Fruit fly (Drosophila melanogaster) whole organism, wandering third instar larva: Measurements from ENCODE around the gene Cenp-C.

Experiments used
- CG32264 ChIP-seq: fragments of 200-800 bp; sonication (Bioruptor generic); optimal IDR thresholded peaks from 2 replicates; lab custom pipeline; 2016; ENCODE audit warnings: missing biosample characterization, missing genetic modification characterization
- CrebA ChIP-seq: fragments of 200-800 bp; sonication (Bioruptor generic); optimal IDR thresholded peaks from 2 replicates; lab custom pipeline; 2016; ENCODE audit warnings: missing biosample characterization, mild to moderate bottlenecking, missing genetic modification characterization, borderline replicate concordance
- Dif ChIP-seq: fragments of 200-275, 200-300 bp; sonication (Bioruptor generic); optimal IDR thresholded peaks from 2 replicates; lab custom pipeline; 2018; ENCODE audit warnings: missing biosample characterization, missing genetic modification characterization; ENCODE audit not compliant: partially characterized antibody
- Hr78 ChIP-seq: fragments of >200 bp; optimal IDR thresholded peaks from 2 replicates; lab custom pipeline; 2017; ENCODE audit warnings: missing biosample characterization, missing genetic modification characterization
- Sp1 ChIP-seq: fragments of 200-800 bp; sonication (Bioruptor generic); optimal IDR thresholded peaks from 3 replicates; lab custom pipeline; 2019; ENCODE audit warnings: missing biosample characterization, mild to moderate bottlenecking, missing genetic modification characterization, moderate library complexity
- br ChIP-seq: fragments of 200-800 bp; sonication (Bioruptor generic); optimal IDR thresholded peaks from 2 replicates; lab custom pipeline; 2016; ENCODE audit warnings: missing biosample characterization, missing genetic modification characterization
- dmrt93B ChIP-seq: fragments of 200-800 bp; sonication (Bioruptor generic); optimal IDR thresholded peaks from 2 replicates; lab custom pipeline; 2018; ENCODE audit warnings: missing biosample characterization, mild to moderate bottlenecking, missing genetic modification characterization
- ey ChIP-seq: fragments of 200-800 bp; sonication (Bioruptor generic); optimal IDR thresholded peaks from 2 replicates; lab custom pipeline; 2016; ENCODE audit warnings: missing biosample characterization, missing genetic modification characterization
- fru ChIP-seq: fragments of 200-800 bp; sonication (Bioruptor generic); optimal IDR thresholded peaks from 3 replicates; lab custom pipeline; 2016; ENCODE audit warnings: missing biosample characterization, mild to moderate bottlenecking, missing genetic modification characterization
- h ChIP-seq: fragments of 200-800 bp; sonication (Bioruptor generic); optimal IDR thresholded peaks from 3 replicates; lab custom pipeline; 2016; ENCODE audit warnings: missing biosample characterization, mild to moderate bottlenecking, missing genetic modification characterization
- psq ChIP-seq: fragments of 200-800 bp; sonication (Bioruptor generic); optimal IDR thresholded peaks from 3 replicates; lab custom pipeline; 2017; ENCODE audit warnings: missing biosample characterization, mild to moderate bottlenecking, missing genetic modification characterization, moderate library complexity
- sage ChIP-seq: fragments of 200-800 bp; sonication (Bioruptor generic); optimal IDR thresholded peaks from 2 replicates; lab custom pipeline; 2016; ENCODE audit warnings: missing biosample characterization, mild to moderate bottlenecking, missing genetic modification characterization
- tai ChIP-seq: sonication (Bioruptor generic); optimal IDR thresholded peaks from 2 replicates; lab custom pipeline; 2016; ENCODE audit warnings: missing biosample characterization, missing genetic modification characterization
- usp ChIP-seq: fragments of >200 bp; optimal IDR thresholded peaks from 2 replicates; lab custom pipeline; 2017; ENCODE audit warnings: missing biosample characterization, missing genetic modification characterization

DNA sequence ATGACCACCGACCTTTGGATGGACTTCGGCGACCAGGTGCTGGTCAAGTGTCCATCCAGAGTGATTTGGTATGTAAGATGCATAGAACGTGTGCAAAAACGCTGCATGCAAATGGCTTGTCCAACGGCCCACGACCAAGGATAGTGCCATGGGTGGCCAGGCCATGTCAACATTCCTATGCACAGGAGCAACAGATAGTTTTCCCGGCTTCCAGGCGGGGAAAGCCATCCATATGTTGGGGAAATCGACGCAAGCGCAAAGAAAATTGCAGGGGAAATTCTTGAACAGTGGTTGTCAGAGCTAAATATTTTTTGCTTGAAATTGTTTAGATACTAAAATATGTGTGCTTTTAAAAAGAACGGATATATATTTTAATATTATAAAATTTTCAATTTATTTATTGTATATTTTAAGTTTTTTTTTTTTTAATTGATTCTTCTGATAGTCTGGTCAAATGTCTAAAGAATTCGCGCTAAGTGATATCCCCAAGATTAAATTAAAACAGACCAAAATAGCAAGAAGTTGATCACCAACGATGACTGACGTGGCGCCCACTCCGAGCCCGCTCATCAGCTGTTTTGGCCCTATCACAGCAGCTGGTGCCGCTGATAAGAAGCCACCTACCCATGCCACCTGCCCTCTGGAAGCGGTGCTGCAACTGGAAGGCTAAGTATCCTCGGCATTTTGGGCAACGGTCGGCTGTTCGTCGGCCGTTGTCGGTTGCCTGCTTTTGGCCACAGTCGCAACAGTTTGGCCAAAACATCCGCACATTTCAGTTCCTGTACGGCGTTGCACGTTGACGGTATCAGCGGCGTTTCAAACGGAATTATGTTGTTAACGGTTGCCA is 13.7 kb downstream of the Cenp-C start, which contains the start of gene 5-HT2B:
- TF ChIP-seq psq (GFP tag; lab: Kevin White, UChicago) (no peak), Dif (GFP tag; lab: Kevin White, UChicago) (no peak), Sp1 (GFP tag; lab: Kevin White, UChicago) (no peak), fru (GFP tag; lab: Kevin White, UChicago) (no peak), br (GFP tag; lab: Kevin White, UChicago) (no peak), tai (no peak), Hr78 (GFP tag; lab: Kevin White, UChicago) (no peak), sage (GFP tag; lab: Kevin White, UChicago) (no peak), ey (GFP tag; lab: Kevin White, UChicago) (no peak), h (GFP tag; lab: Kevin White, UChicago) (no peak), CG32264 (GFP tag; lab: Kevin White, UChicago) (no peak), dmrt93B (GFP tag; lab: Kevin White, UChicago) (no peak), usp (GFP tag; lab: Kevin White, UChicago) (no peak), CrebA (GFP tag; lab: Kevin White, UChicago) (no peak)
